In the genomic region with DNA sequence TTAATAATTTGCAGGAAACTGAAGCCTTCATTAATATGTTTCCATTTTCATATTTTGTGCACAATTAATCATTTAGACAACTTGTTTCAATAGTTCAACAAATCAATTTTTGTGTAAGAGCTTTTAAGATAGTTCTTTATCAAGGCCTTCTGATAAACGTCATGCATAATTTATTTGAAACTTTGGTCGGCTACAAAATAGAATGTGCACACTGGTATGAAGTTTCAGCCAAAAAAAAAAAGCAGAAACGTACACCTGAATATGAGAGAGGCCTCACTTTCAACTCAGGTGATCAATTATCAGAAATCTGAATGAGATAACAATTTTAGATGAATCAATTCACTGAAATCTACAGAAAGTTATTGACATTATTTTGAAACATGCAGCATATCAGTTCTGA, we compare ENCODE assay signal across 5 worm cellular contexts.
TF ChIP-seq lines count a peak whose summit lies in the region.

No protein-coding gene starts in this region.

TF ChIP-seq in whole organism, L1 larva, 84 proteins besides CTCF, POLR2A, EP300 and RAD21:
- TF ChIP-seq elt-2 (tag; optimal IDR thresholded peaks at IDR 0.05; lab: Kevin White, UChicago) (peak; percentile 63), grh-1 (GFP tag; IDR thresholded peaks at IDR 0.05; lab: Robert Waterston, UW) (no peak)

TF ChIP-seq in whole organism, L2 larva, 48 proteins besides CTCF, POLR2A, EP300 and RAD21:
- TF ChIP-seq nhr-25 (tag; optimal IDR thresholded peaks at IDR 0.05; lab: Kevin White, UChicago) (no peak), fos-1 (tag; optimal IDR thresholded peaks at IDR 0.05; lab: Kevin White, UChicago) (peak; percentile 18)

TF ChIP-seq in whole organism, L3 larva, 47 proteins besides CTCF, POLR2A, EP300 and RAD21:
- TF ChIP-seq unc-62 (GFP tag; optimal IDR thresholded peaks at IDR 0.05; lab: Kevin White, UChicago) = no peak
- TF ChIP-seq elt-2 (tag; optimal IDR thresholded peaks at IDR 0.05; lab: Kevin White, UChicago) = peak; percentile 72
- TF ChIP-seq pqm-1 (tag; optimal IDR thresholded peaks at IDR 0.05; lab: Kevin White, UChicago) = peak; percentile 23

TF ChIP-seq in whole organism, L4 larva, 104 proteins besides CTCF, POLR2A, EP300 and RAD21:
- TF ChIP-seq mxl-3 (GFP tag; optimal IDR thresholded peaks at IDR 0.05; lab: Kevin White, UChicago) (no peak), dmd-6 (GFP tag; IDR thresholded peaks at IDR 0.05; lab: Robert Waterston, UW) (peak; percentile 43), dve-1 (tag; optimal IDR thresholded peaks at IDR 0.05; lab: Kevin White, UChicago; ENCODE audit: insufficient read depth) (peak; percentile 40), nhr-28 (tag; optimal IDR thresholded peaks at IDR 0.05; lab: Kevin White, UChicago) (peak; percentile 9), aha-1 (tag; lab: Kevin White, UChicago) (peak; percentile 52), dmd-9 (GFP tag; IDR thresholded peaks at IDR 0.05; lab: Robert Waterston, UW) (no peak), daf-16 (GFP tag; optimal IDR thresholded peaks at IDR 0.05; lab: Kevin White, UChicago) (no peak), daf-16 (tag; optimal IDR thresholded peaks at IDR 0.05; lab: Kevin White, UChicago) (peak; percentile 21)

TF ChIP-seq in whole organism, young adult, 124 proteins besides CTCF, POLR2A, EP300 and RAD21:
- no peak for TF ChIP-seq snpc-4 (GFP tag; optimal IDR thresholded peaks at IDR 0.05; lab: Kevin White, UChicago)
- no peak for TF ChIP-seq snpc-4 (tag; optimal IDR thresholded peaks at IDR 0.05; lab: Kevin White, UChicago)
- peak; percentile 31 for TF ChIP-seq nhr-80 (tag; optimal IDR thresholded peaks at IDR 0.05; lab: Kevin White, UChicago)
- no peak for TF ChIP-seq dpl-1 (GFP tag; optimal IDR thresholded peaks at IDR 0.05; lab: Kevin White, UChicago)
- no peak for TF ChIP-seq rpc-1 (optimal IDR thresholded peaks at IDR 0.05; lab: Kevin White, UChicago)
- TF ChIP-seq rpc-1 (tag; optimal IDR thresholded peaks at IDR 0.05; lab: Kevin White, UChicago) = no peak
- no peak for TF ChIP-seq ceh-79 (tag; optimal IDR thresholded peaks at IDR 0.05; lab: Kevin White, UChicago)
- no peak for TF ChIP-seq mxl-1 (tag; optimal IDR thresholded peaks at IDR 0.05; lab: Kevin White, UChicago)
